Worm (Caenorhabditis elegans) whole organism, L4/young adult: ENCODE results near the gene vha-12.

Experiments used
- W03F9.2 ChIP-seq: fragments of 150-350 bp; optimal IDR thresholded peaks from 2 replicates; lab custom pipeline; 2014; ENCODE audit warnings: missing biosample characterization, missing genetic modification characterization
- dao-5 ChIP-seq: sonication (generic microtip); optimal IDR thresholded peaks from 2 replicates; lab custom pipeline; 2016; ENCODE audit warnings: missing genotype, missing genetic modification characterization, moderate library complexity, missing compliant biosample characterization
- him-1 ChIP-seq: sonication (generic microtip); optimal IDR thresholded peaks from 2 replicates; lab custom pipeline; 2016; ENCODE audit warnings: missing genotype, missing genetic modification reagents, missing genetic modification characterization, missing compliant biosample characterization

DNA sequence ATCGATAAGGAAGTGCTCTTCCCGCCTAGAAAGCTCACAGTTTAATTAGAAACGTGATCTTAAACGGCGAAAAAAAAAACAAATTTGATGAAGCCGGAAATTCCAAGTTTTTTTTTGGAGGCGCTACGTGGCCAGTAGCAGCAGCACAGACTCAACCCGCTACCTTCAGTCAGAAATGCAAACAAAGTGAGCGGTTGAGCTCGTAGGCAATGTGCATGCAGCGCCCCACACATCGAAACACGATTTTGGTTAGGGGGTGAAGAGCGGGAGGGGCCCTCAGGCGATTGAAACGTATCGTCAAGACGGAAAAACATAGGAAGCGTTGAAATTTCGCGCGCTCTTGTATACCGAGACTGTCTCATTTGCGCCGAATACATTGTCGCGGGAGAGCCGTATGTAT, 39.7 kb upstream of the vha-12 start:
- TF ChIP-seq him-1 (peak; percentile 35), W03F9.2 (tag; lab: Kevin White, UChicago) (no peak), dao-5 (tag; lab: Kevin White, UChicago) (no peak)
